Worm (Caenorhabditis elegans) whole organism, L3 larva: Measurements from ENCODE around the gene faah-5.

Experiments used
- ZK546.5 ChIP-seq: sonication (generic microtip); optimal IDR thresholded peaks from 2 replicates; lab custom pipeline; 2017; ENCODE audit warnings: missing biosample characterization, missing genetic modification characterization
- ceh-82 ChIP-seq: fragments of 150-350 bp; optimal IDR thresholded peaks from 2 replicates; lab custom pipeline; 2014; ENCODE audit warnings: missing biosample characterization, missing genetic modification characterization
- daf-12 ChIP-seq: fragments of 150-350 bp; optimal IDR thresholded peaks from 2 replicates; lab custom pipeline; 2014; ENCODE audit warnings: missing biosample characterization, missing genetic modification reagents, missing genetic modification characterization
- egl-27 ChIP-seq: sonication (generic microtip); optimal IDR thresholded peaks from 4 replicates; lab custom pipeline; 2017; ENCODE audit warnings: missing biosample characterization, missing genetic modification reagents, missing genetic modification characterization
- egl-5 ChIP-seq: fragments of 150-350 bp; optimal IDR thresholded peaks from 2 replicates; lab custom pipeline; 2017; ENCODE audit warnings: missing biosample characterization, missing genetic modification reagents, missing genetic modification characterization, inconsistent platforms
- nfya-1 ChIP-seq: sonication (generic microtip); optimal IDR thresholded peaks from 2 replicates; lab custom pipeline; 2017; ENCODE audit warnings: missing genetic modification characterization, mild to moderate bottlenecking, missing compliant biosample characterization, antibody characterized with exemption, moderate library complexity; ENCODE audit not compliant: insufficient read depth
- nhr-11 ChIP-seq: fragments of 150-350 bp; optimal IDR thresholded peaks from 2 replicates; lab custom pipeline; 2014; ENCODE audit warnings: missing biosample characterization, missing genetic modification characterization
- nhr-237 ChIP-seq: fragments of 150-350 bp; optimal IDR thresholded peaks from 2 replicates; lab custom pipeline; 2014; ENCODE audit warnings: missing biosample characterization, missing genetic modification characterization
- skn-1 ChIP-seq: fragments of 150-350 bp; optimal IDR thresholded peaks from 2 replicates; lab custom pipeline; 2014; ENCODE audit warnings: missing biosample characterization, missing genetic modification characterization
- unc-62 ChIP-seq: fragments of 150-350 bp; sonication (generic microtip); optimal IDR thresholded peaks from 4 replicates; lab custom pipeline; 2014; ENCODE audit warnings: missing biosample characterization, missing genetic modification reagents, missing genetic modification characterization
- zag-1 ChIP-seq: fragments of 150-350 bp; optimal IDR thresholded peaks from 2 replicates; lab custom pipeline; 2014; ENCODE audit warnings: missing biosample characterization, missing genetic modification characterization
- ztf-11 ChIP-seq: fragments of 150-350 bp; optimal IDR thresholded peaks from 2 replicates; lab custom pipeline; 2014; ENCODE audit warnings: missing biosample characterization, missing genetic modification characterization
- ztf-4 ChIP-seq: fragments of 150-350 bp; optimal IDR thresholded peaks from 2 replicates; lab custom pipeline; 2014; ENCODE audit warnings: missing biosample characterization, missing genetic modification characterization

ce11 chrIII:11935032-11935947, 44.1 kb upstream of the faah-5 start:
- TF ChIP-seq ZK546.5 (tag; lab: Kevin White, UChicago) (no peak), ceh-82 (tag; lab: Kevin White, UChicago) (no peak), zag-1 (tag; lab: Kevin White, UChicago) (no peak), ztf-4 (tag; lab: Kevin White, UChicago) (no peak), nhr-11 (no peak), nfya-1 (tag; lab: Kevin White, UChicago) (peak; percentile 99), nhr-237 (no peak), unc-62 (GFP tag; lab: Kevin White, UChicago) (no peak), skn-1 (tag; lab: Kevin White, UChicago) (no peak), egl-5 (no peak), egl-27 (tag; lab: Kevin White, UChicago) (no peak), daf-12 (no peak), ztf-11 (no peak)
